Worm (Caenorhabditis elegans): ENCODE measurements around the gene ceh-48.
"Not testable (repeated sequence)": the region's sequence is repeated elsewhere in the genome, so short reads cannot be mapped to it uniquely, and the experiment has no call there.

DNA sequence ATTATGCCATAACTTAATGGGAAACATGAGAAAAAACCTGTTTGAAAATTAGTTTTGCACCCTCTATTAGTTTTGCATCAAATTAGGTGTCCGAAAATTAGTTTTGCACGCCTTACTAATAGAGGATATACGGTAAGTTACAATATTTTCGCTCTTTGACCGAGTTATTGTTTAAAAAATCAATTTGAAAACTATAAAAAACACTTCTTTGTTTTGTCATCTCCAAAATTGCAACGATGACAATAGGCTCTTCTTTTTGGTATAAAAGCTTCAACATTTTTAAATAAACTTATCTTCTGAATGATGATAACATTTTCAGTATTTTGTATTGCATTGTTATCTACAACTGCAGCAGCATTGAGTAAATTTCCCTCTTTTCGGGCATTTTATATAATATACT, 15.6 kb downstream of the ceh-48 start, which contains the start of gene H20E11.2:
- not testable (repeated sequence) for TF ChIP-seq peb-1, mdl-1, lsy-2, lin-39, nhr-10, ceh-16 (tag; optimal IDR thresholded peaks at IDR 0.05)
